Worm (Caenorhabditis elegans): ENCODE measurements around the gene C25E10.13.

C25E10.13 gene

DNA sequence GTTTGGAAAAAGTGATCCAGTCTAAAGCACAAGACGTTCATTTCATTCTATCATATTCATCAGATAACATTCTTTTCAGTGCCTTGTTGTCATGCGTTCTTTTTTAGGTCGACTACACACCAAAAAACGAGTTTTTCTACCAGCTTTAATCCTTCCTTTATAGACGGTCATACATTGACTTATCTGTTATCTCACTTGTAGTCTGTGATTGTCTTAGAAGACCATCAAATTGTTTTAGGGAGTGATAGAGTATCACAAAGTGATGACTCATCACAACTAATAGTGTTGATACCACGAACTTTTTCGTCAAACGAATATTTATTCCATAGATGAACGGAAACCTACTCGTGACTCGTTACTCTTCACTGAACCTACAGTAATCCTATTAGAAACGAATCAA is 26.3 kb downstream of the C25E10.13 start:
- TF ChIP-seq F33H1.4 (GFP tag; IDR thresholded peaks at IDR 0.05) = no peak
- no peak for TF ChIP-seq let-607 (tag; optimal IDR thresholded peaks at IDR 0.05)
- TF ChIP-seq hlh-26 (GFP tag; conservative IDR thresholded peaks at IDR 0.05) = no peak
- no peak for TF ChIP-seq ceh-58 (GFP tag; IDR thresholded peaks at IDR 0.05)
- no peak for TF ChIP-seq hmg-1.2 (GFP tag; IDR thresholded peaks at IDR 0.05)
- no peak for TF ChIP-seq ccch-3 (GFP tag; optimal IDR thresholded peaks at IDR 0.05)
- no peak for TF ChIP-seq repo-1 (tag; optimal IDR thresholded peaks at IDR 0.05)
- TF ChIP-seq F57C9.4 (tag; optimal IDR thresholded peaks at IDR 0.05) = no peak
- no peak for TF ChIP-seq aptf-3 (GFP tag; IDR thresholded peaks at IDR 0.05)
- no peak for TF ChIP-seq nfya-1 (tag; optimal IDR thresholded peaks at IDR 0.05; ENCODE audit: borderline replicate concordance, insufficient read depth)
- TF ChIP-seq lag-1 (GFP tag; IDR thresholded peaks at IDR 0.05) = no peak
- TF ChIP-seq rcor-1 (GFP tag; IDR thresholded peaks at IDR 0.05) = no peak

DNA sequence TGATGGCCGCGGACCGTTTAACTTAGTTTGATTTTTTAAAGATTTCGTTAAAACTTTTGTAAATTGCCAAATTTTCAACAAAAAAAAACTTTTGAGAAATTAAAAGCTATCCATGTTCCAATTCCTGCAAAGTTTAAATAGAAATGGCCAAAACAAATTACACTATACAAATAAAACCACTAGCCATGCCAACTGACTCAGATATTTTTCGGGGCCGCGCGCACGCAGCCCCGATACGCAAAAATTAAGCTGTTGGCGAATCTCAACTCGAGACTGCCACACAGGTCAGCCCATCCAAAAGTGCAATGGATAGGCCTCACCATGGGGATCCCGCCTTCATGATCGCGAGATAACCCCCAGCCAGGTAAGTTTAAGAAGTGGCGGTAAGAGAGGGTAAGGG is 27.1 kb downstream of the C25E10.13 start:
- TF ChIP-seq nfyb-1 (GFP tag; IDR thresholded peaks at IDR 0.05) (peak; percentile 54; the same call in 1 of the 2 replicates), pbrm-1 (GFP tag; IDR thresholded peaks at IDR 0.05) (0 out of 2 replicates have a peak, but pooled peaks have one; percentile 15), madf-6 (GFP tag; IDR thresholded peaks at IDR 0.05) (peak; percentile 52; the same call in 1 of the 2 replicates), mcd-1 (GFP tag; IDR thresholded peaks at IDR 0.05) (peak; percentile 22; the same call in 1 of the 2 replicates), snpc-1.1 (tag; optimal IDR thresholded peaks at IDR 0.05; ENCODE audit: insufficient read depth) (peak; percentile 5), egl-44 (GFP tag; IDR thresholded peaks at IDR 0.05) (peak; percentile 70; the same call in 1 of the 2 replicates), ceh-40 (GFP tag; IDR thresholded peaks at IDR 0.05) (peak; percentile 24; the same call in 1 of the 2 replicates), ekl-4 (GFP tag; IDR thresholded peaks at IDR 0.05) (peak; percentile 76), dox-1 (GFP tag; IDR thresholded peaks at IDR 0.05) (peak; percentile 89), Y56A3A.18 (GFP tag; IDR thresholded peaks at IDR 0.05) (0 out of 2 replicates have a peak, but pooled peaks have one; percentile 29), ceh-100 (GFP tag; IDR thresholded peaks at IDR 0.05) (0 out of 2 replicates have a peak, but pooled peaks have one; percentile 21), madf-3 (GFP tag; IDR thresholded peaks at IDR 0.05) (0 out of 2 replicates have a peak, but pooled peaks have one; percentile 21), hmg-1.2 (GFP tag; IDR thresholded peaks at IDR 0.05) (peak; percentile 21; the same call in 1 of the 2 replicates), attf-6 (GFP tag; IDR thresholded peaks at IDR 0.05) (peak; percentile 89)

DNA sequence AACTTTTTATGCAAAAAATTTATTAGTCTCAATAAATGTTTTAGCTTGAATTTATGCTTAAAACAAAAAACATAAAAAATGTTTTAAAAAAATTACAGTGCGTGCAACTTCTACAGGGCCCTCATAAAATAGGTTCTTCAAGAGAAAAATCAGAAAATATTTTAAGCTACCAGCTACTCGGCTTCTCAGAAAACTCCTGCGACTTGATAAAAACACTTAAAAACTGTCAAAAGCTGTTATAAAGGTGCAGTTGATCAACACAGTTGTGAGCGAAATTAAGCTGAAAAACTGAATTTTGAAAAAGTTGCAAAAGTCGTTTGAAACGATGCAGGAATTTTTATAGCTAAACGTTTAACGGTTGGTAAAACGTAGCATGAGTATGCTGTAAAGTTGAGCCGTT is 29.2 kb downstream of the C25E10.13 start:
- TF ChIP-seq attf-5 (GFP tag; optimal IDR thresholded peaks at IDR 0.05) (no peak), mcd-1 (GFP tag; IDR thresholded peaks at IDR 0.05) (no peak; the same call in 1 of the 2 replicates), F39B2.1 (GFP tag; IDR thresholded peaks at IDR 0.05) (no peak), nhr-120 (GFP tag; IDR thresholded peaks at IDR 0.05) (no peak), ccch-3 (GFP tag; optimal IDR thresholded peaks at IDR 0.05) (no peak), madf-10 (tag; optimal IDR thresholded peaks at IDR 0.05) (no peak), ama-1 (optimal IDR thresholded peaks at IDR 0.05) (peak; percentile 82), ama-1 (GFP tag; optimal IDR thresholded peaks at IDR 0.05) (no peak), ztf-26 (tag; optimal IDR thresholded peaks at IDR 0.05) (peak; percentile 48), unc-62 (GFP tag; optimal IDR thresholded peaks at IDR 0.05) (no peak), ztf-18 (tag; optimal IDR thresholded peaks at IDR 0.05) (no peak), cebp-1 (GFP tag; IDR thresholded peaks at IDR 0.05) (no peak), cebp-1 (tag; optimal IDR thresholded peaks at IDR 0.05) (peak; percentile 10), fkh-3 (tag; optimal IDR thresholded peaks at IDR 0.05) (no peak), snpc-3.4 (tag; optimal IDR thresholded peaks at IDR 0.05) (no peak), hmg-1.2 (GFP tag; IDR thresholded peaks at IDR 0.05) (peak; percentile 34; the same call in 1 of the 2 replicates), B0019.2 (GFP tag; conservative IDR thresholded peaks at IDR 0.05) (no peak), F57C9.4 (tag; optimal IDR thresholded peaks at IDR 0.05) (no peak), somi-1 (GFP tag; optimal IDR thresholded peaks at IDR 0.05) (no peak), xnd-1 (tag; optimal IDR thresholded peaks at IDR 0.05) (no peak), Y56A3A.18 (GFP tag; IDR thresholded peaks at IDR 0.05) (no peak), egrh-3 (GFP tag; IDR thresholded peaks at IDR 0.05) (0 out of 2 replicates have a peak, but pooled peaks have one; percentile 19), aptf-3 (GFP tag; IDR thresholded peaks at IDR 0.05) (0 out of 2 replicates have a peak, but pooled peaks have one; percentile 53), efl-1 (GFP tag; optimal IDR thresholded peaks at IDR 0.05) (no peak), Y67H2A.10 (GFP tag; conservative IDR thresholded peaks at IDR 0.05) (no peak), F10E7.11 (tag; optimal IDR thresholded peaks at IDR 0.05) (no peak), egl-18 (GFP tag; IDR thresholded peaks at IDR 0.05) (no peak)
